Worm (Caenorhabditis elegans) whole organism, midembryonic: ENCODE data around the gene aat-2.

Source experiments
- T22C8.4 ChIP-seq: fragments of 200-800 bp; sonication (Bioruptor generic); IDR thresholded peaks from 2 replicates; pipeline ENCODE4 v1.3.6; 2022; ENCODE audit warnings: missing genetic modification characterization, missing compliant biosample characterization
- cog-1 ChIP-seq: sonication (generic microtip); optimal IDR thresholded peaks from 2 replicates; lab custom pipeline; 2016; ENCODE audit warnings: missing genetic modification characterization, missing compliant biosample characterization
- flt-1 ChIP-seq: fragments of 200-800 bp; sonication (Bioruptor generic); IDR thresholded peaks from 2 replicates; pipeline ENCODE4 v1.3.6; 2022; ENCODE audit warnings: missing genetic modification characterization, missing compliant biosample characterization
- klf-2 ChIP-seq: fragments of 200-800 bp; sonication (Bioruptor generic); conservative IDR thresholded peaks from 2 replicates; pipeline ENCODE4 v1.3.6; 2022; ENCODE audit warnings: missing genetic modification reagents, missing genetic modification characterization, missing compliant biosample characterization
- med-1 ChIP-seq: sonication (generic microtip); optimal IDR thresholded peaks from 2 replicates; lab custom pipeline; 2017; ENCODE audit warnings: missing genetic modification characterization, mild to moderate bottlenecking, missing compliant biosample characterization, antibody characterized with exemption, missing genetic modification reagents; ENCODE audit not compliant: insufficient read depth
- ref-1 ChIP-seq: fragments of 200-800 bp; sonication (Bioruptor generic); conservative IDR thresholded peaks from 2 replicates; pipeline ENCODE4 v1.3.6; 2022; ENCODE audit warnings: missing genetic modification reagents, missing genetic modification characterization, missing compliant biosample characterization
- tab-1 ChIP-seq: fragments of 200-800 bp; sonication (Bioruptor generic); IDR thresholded peaks from 2 replicates; pipeline ENCODE4 v1.3.6; 2022; ENCODE audit warnings: missing genetic modification characterization, missing compliant biosample characterization
- ztf-23 ChIP-seq: fragments of 200-800 bp; sonication (Bioruptor generic); IDR thresholded peaks from 2 replicates; pipeline ENCODE4 v1.3.6; 2022; ENCODE audit warnings: missing genetic modification reagents, missing genetic modification characterization, missing compliant biosample characterization
- ztf-29 ChIP-seq: fragments of 200-800 bp; sonication (Bioruptor generic); IDR thresholded peaks from 2 replicates; pipeline ENCODE4 v1.3.6; 2022; ENCODE audit warnings: missing genetic modification reagents, missing genetic modification characterization, missing compliant biosample characterization

The aat-2 gene

DNA sequence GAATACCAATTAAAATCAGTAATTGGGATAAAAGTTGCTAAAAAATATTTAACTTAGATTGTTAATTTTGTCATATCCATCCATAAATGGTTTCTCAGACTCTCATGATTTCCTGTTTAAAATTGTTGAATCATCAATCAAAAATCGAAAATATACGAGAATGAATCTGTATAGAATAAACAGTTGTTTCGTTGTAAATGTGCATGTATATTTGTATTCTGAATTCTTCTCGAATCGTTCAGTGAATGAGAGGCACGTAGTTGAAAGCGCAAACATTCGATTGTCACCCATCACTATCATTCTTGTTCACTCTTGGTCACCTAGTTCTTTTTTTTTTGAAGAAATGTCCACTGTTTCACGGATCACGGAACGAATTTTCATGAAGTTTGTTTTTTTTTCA, 3.8 kb upstream of the aat-2 start, which contains the start of gene ptd-2:
TSS of gene ptd-2 (plus strand) at position 301 of the 400 bp plus-strand sequence.
- TF ChIP-seq med-1 (GFP tag; lab: Kevin White, UChicago): no peak
- no peak for TF ChIP-seq T22C8.4
- TF ChIP-seq ref-1 (GFP tag; lab: Robert Waterston, UW): no peak
- no peak for TF ChIP-seq flt-1 (GFP tag; lab: Robert Waterston, UW)
- no peak for TF ChIP-seq tab-1
- TF ChIP-seq klf-2 (GFP tag; lab: Robert Waterston, UW): no peak
- TF ChIP-seq cog-1: no peak
- no peak for TF ChIP-seq ztf-29 (GFP tag; lab: Robert Waterston, UW)
- TF ChIP-seq ztf-23 (GFP tag; lab: Robert Waterston, UW): no peak

DNA sequence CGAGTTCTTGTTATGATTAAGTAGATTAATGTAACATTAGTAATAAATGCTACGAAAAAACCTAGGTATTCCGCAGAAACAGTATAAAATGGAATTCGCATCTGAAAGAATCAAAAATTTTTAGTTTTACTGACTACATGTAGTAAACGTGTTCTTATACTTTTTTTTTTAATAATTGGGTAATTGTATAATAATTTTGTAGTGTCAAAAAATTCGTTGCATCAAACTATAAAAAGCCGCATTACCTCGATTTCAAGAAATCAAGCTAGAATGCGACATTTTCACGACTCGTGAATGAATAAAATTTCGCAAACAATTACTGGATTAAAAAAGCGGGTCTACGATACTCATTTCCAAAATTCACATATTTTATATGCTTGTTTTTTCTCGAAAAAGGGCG, 3.0 kb upstream of the aat-2 start, which contains the start of gene str-94:
TSS of gene str-94 (minus strand) at position 101 of the 400 bp plus-strand sequence.
- no peak for TF ChIP-seq ztf-29 (GFP tag; lab: Robert Waterston, UW)

DNA sequence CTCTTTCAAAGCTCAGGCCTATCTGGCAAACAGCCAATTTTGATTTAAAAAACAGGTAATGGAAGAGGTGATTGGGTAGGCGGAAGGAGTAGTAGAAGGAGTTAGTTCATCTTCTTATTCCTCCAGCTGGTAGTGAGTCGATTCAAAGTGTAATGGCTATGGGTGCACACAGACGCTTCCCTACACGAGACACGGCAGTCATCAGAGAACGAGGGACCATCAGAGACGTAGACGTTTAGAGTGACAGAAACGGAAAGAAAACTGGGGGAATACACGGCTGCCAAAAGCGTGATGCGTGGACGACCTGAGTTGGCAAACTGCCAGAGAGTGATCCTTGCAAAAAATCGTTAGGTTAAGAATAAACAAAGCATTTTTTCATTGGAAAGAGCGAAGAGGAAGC, 1.3 kb upstream of the aat-2 start:
- TF ChIP-seq ztf-29 (GFP tag; lab: Robert Waterston, UW): no peak
- TF ChIP-seq ref-1 (GFP tag; lab: Robert Waterston, UW): no peak
- TF ChIP-seq ztf-23 (GFP tag; lab: Robert Waterston, UW): no peak
- TF ChIP-seq T22C8.4: no peak
- TF ChIP-seq flt-1 (GFP tag; lab: Robert Waterston, UW): no peak
- TF ChIP-seq klf-2 (GFP tag; lab: Robert Waterston, UW): no peak
- no peak for TF ChIP-seq tab-1
- TF ChIP-seq cog-1: no peak
- TF ChIP-seq med-1 (GFP tag; lab: Kevin White, UChicago): no peak

DNA sequence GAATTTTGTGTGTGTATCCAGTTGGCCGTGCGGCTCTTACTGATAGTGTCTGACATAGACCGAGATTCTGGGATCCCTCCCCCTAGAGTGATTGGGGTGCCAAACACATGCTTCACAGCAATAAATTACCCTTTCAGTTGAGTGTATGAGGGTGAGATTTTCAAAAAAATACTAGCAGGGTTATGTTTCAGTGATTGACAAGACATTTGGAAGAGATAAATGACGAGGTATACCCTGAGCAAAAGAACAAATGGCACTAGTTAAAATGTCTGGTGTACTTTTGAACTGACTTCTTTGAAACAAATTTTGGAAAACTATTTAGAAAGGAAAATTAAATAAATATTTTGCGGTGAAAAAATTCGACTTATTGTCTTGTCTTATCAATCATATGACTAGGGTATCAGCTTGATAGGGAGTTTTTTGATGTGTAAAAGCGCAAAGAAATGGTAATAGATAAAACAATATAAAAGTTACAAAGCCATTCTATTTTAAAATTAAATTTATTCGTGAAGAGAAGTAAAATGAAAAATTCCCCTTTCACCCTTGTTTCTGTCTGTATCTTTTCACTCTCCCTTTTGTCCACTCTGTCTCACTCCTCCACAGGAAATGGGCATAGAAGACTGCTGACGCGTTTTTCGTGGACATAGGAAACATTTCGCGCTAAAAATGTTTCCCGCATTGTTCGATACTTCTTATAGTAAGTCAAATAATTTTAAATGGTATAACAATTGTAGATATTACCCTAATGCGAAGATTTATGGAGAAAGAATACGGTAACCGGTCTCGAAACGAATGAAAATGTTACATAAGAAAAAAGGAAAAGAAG, 2.8 kb downstream of the aat-2 start, which contains the start of gene glo-4:
TSS of gene glo-4 (minus strand) at position 51 of the 826 bp plus-strand sequence.
- TF ChIP-seq ztf-29 (GFP tag; lab: Robert Waterston, UW): no peak
- no peak for TF ChIP-seq T22C8.4
- no peak for TF ChIP-seq flt-1 (GFP tag; lab: Robert Waterston, UW)
- no peak for TF ChIP-seq tab-1
- no peak for TF ChIP-seq ref-1 (GFP tag; lab: Robert Waterston, UW)
- no peak for TF ChIP-seq med-1 (GFP tag; lab: Kevin White, UChicago)
- no peak for TF ChIP-seq cog-1
- TF ChIP-seq ztf-23 (GFP tag; lab: Robert Waterston, UW): no peak
- no peak for TF ChIP-seq klf-2 (GFP tag; lab: Robert Waterston, UW)

DNA sequence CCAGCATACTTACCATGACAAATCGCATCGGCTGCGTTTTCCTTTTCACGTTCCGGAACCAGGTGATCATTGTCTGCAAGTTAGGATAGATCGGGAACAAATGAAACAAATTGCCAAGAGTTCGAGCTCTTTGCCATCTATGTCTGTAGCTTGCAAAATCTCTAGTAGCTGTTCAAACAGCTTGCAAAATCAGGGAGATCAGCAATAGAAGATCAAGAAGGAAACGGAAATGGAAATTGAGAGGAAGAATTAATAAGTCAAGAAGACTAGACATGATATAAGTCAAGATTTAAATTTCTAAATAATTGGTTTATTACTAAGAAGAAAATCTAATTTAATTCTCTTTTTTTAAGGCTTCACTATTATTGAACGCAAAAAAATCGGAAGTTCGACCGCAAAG, 13.9 kb downstream of the aat-2 start, which contains the start of gene F07C3.3:
TSS of gene F07C3.3 (minus strand) at position 101 of the 400 bp plus-strand sequence.
- TF ChIP-seq ztf-23 (GFP tag; lab: Robert Waterston, UW) (no peak), tab-1 (no peak), ref-1 (GFP tag; lab: Robert Waterston, UW) (no peak), klf-2 (GFP tag; lab: Robert Waterston, UW) (no peak), T22C8.4 (no peak), cog-1 (no peak), med-1 (GFP tag; lab: Kevin White, UChicago) (no peak), ztf-29 (GFP tag; lab: Robert Waterston, UW) (no peak), flt-1 (GFP tag; lab: Robert Waterston, UW) (no peak)

DNA sequence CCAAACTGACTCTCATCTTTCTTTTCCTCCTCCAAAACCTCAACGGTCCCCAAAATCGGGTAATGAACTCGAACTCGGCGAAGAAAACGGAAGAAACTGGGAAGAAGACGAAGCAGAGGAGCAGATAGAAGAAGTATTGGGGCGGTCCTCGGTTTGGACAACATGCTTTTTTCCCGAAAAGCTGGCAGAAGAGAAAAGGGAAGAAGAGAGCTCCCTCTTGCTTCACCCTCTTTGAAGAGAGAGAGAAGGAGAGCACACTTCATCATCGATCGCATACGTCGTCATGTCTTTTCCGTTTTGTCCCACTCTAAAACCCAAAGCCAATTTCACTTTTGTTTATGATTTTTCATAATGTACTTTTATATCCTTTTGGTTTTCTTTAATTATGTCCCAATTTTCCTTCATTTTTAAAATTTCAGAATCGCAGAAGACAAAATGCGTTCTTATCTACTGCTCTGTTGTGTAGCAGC, 20.4 kb downstream of the aat-2 start, which contains the start of gene F07C3.2:
TSS of gene F07C3.2 (plus strand) at position 420 of the 470 bp plus-strand sequence.
- TF ChIP-seq ztf-29 (GFP tag; lab: Robert Waterston, UW) (no peak), tab-1 (no peak), T22C8.4 (no peak), klf-2 (GFP tag; lab: Robert Waterston, UW) (no peak), ref-1 (GFP tag; lab: Robert Waterston, UW) (no peak), med-1 (GFP tag; lab: Kevin White, UChicago) (no peak), ztf-23 (GFP tag; lab: Robert Waterston, UW) (no peak)

DNA sequence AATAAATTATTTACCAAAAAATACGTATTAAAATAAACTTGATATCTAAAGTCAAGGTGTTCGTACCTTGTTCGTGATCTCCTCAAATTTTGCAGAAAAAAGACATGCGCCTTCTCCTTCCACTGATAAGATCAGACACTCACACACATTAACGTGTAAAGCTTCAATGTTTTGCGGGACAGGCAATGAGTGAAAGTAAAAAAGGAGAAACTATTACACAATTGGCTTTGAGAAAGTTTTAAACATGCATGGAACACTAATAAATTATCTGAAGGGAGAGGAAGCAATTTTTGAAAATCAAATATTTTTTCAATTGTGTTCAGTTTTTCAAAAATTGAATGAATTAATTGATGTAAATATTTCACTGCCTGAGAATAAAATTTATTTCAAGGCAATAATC, 21.2 kb downstream of the aat-2 start:
- TF ChIP-seq cog-1 (no peak), ref-1 (GFP tag; lab: Robert Waterston, UW) (no peak), tab-1 (no peak), klf-2 (GFP tag; lab: Robert Waterston, UW) (no peak), med-1 (GFP tag; lab: Kevin White, UChicago) (no peak), T22C8.4 (no peak), ztf-23 (GFP tag; lab: Robert Waterston, UW) (no peak)

DNA sequence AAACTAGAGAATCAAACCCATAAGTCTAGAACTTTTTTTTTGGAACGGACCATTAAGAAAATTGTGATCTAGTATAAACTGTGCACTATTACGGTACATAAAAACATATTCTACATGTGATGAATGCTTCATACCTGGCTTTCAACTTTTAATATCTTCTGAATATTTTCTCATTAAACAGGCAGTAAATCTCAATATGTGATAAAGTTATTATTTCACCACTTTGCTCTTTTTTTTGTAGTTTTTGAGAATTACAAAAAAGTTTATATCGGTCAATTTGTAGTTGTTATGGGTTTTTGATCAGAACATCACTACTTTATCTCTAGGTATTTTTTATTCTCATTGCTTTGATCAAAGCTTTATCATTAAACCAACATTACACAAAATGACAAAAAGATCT, 21.8 kb downstream of the aat-2 start:
- TF ChIP-seq flt-1 (GFP tag; lab: Robert Waterston, UW) (no peak), cog-1 (no peak), ztf-29 (GFP tag; lab: Robert Waterston, UW) (no peak), ztf-23 (GFP tag; lab: Robert Waterston, UW) (no peak), med-1 (GFP tag; lab: Kevin White, UChicago) (no peak), ref-1 (GFP tag; lab: Robert Waterston, UW) (no peak), tab-1 (no peak), T22C8.4 (no peak), klf-2 (GFP tag; lab: Robert Waterston, UW) (no peak)

DNA sequence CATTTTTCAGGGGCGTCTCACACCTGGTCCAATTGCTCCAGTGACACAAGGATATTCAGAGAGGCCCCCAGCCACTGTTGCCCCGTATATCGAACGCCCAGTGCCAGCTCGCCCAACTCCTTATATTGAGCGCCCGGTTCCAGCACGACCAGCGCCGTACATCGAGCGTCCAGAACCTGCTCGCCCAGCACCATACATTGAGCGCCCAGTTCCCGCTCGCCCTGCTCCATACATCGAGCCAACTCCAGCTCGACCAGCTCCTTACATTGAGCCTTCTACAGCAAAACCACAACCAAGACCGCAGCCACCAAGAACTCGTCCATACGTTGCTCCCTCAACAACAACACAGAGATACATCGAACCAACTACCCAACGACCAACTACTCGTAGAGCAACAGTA, 23.3 kb downstream of the aat-2 start:
- TF ChIP-seq med-1 (GFP tag; lab: Kevin White, UChicago) (no peak), ztf-29 (GFP tag; lab: Robert Waterston, UW) (no peak), flt-1 (GFP tag; lab: Robert Waterston, UW) (no peak), cog-1 (no peak), klf-2 (GFP tag; lab: Robert Waterston, UW) (no peak), tab-1 (no peak), T22C8.4 (no peak), ztf-23 (GFP tag; lab: Robert Waterston, UW) (no peak), ref-1 (GFP tag; lab: Robert Waterston, UW) (no peak)
